Worm (Caenorhabditis elegans): ENCODE data around the gene lgc-4.

Gene lgc-4

DNA sequence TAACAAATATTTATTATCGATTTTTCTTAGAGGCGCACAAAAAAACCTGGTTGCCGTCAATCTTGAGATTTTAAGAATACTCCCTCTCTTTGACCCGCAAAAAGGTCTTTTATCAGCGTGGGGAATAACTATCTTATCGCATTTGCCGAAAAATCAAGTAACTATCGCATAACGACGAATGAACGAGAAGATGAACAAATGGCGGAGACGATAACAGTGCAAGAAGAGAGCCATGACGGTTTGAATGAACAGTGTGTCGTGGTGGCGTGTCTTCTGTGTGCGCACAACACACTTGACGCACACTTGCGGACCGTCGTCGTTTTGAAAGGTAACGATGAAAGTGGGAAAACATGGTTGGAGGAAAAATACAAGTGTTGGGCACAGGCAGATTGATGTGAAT is 29.9 kb upstream of the lgc-4 start (continued):
- TF ChIP-seq nhr-90 (tag; optimal IDR thresholded peaks at IDR 0.05; ENCODE audit: poor library complexity) (peak; percentile 34), sptf-1 (tag; optimal IDR thresholded peaks at IDR 0.05) (no peak), nhr-76 (tag; optimal IDR thresholded peaks at IDR 0.05) (no peak), xbp-1 (tag; optimal IDR thresholded peaks at IDR 0.05) (peak; percentile 1), lin-35 (GFP tag; optimal IDR thresholded peaks at IDR 0.05) (peak in 1 of 2 experiments; percentile 58), blmp-1 (tag; optimal IDR thresholded peaks at IDR 0.05) (peak; percentile 29), nhr-28 (tag; optimal IDR thresholded peaks at IDR 0.05) (no peak), pqm-1 (tag; optimal IDR thresholded peaks at IDR 0.05) (no peak), snpc-4 (tag; optimal IDR thresholded peaks at IDR 0.05) (no peak), Y116A8C.19 (tag; optimal IDR thresholded peaks at IDR 0.05; ENCODE audit: borderline replicate concordance) (no peak), vab-15 (tag; optimal IDR thresholded peaks at IDR 0.05) (no peak), nhr-47 (tag; optimal IDR thresholded peaks at IDR 0.05) (no peak), hlh-4 (tag; optimal IDR thresholded peaks at IDR 0.05) (no peak), mef-2 (tag; optimal IDR thresholded peaks at IDR 0.05) (no peak), nhr-77 (tag; optimal IDR thresholded peaks at IDR 0.05) (no peak), elt-3 (tag; optimal IDR thresholded peaks at IDR 0.05) (peak in 3 of 6 experiments; percentile 4 to 42 (median 14)), swsn-7 (tag; optimal IDR thresholded peaks at IDR 0.05) (no peak), nhr-237 (tag; optimal IDR thresholded peaks at IDR 0.05) (no peak), C16A3.4 (tag; optimal IDR thresholded peaks at IDR 0.05) (peak; percentile 20), tlp-1 (tag; optimal IDR thresholded peaks at IDR 0.05) (no peak), snu-23 (GFP tag; optimal IDR thresholded peaks at IDR 0.05) (peak; percentile 48), pax-3 (tag; optimal IDR thresholded peaks at IDR 0.05) (no peak), C34B4.2 (tag; optimal IDR thresholded peaks at IDR 0.05) (no peak), aha-1 (tag; optimal IDR thresholded peaks at IDR 0.05) (no peak), pag-3 (tag; optimal IDR thresholded peaks at IDR 0.05; ENCODE audit: borderline replicate concordance, insufficient read depth) (no peak), fos-1 (tag; optimal IDR thresholded peaks at IDR 0.05) (no peak), ztf-4 (tag; optimal IDR thresholded peaks at IDR 0.05) (no peak), grh-1 (GFP tag; IDR thresholded peaks at IDR 0.05) (no peak), unc-86 (tag; optimal IDR thresholded peaks at IDR 0.05) (no peak), unc-130 (tag; optimal IDR thresholded peaks at IDR 0.05) (no peak), lir-3 (tag; optimal IDR thresholded peaks at IDR 0.05; ENCODE audit: poor library complexity) (no peak)

- TF ChIP-seq nhr-11 (tag; optimal IDR thresholded peaks at IDR 0.05) = no peak
- TF ChIP-seq fkh-4 (tag; optimal IDR thresholded peaks at IDR 0.05; ENCODE audit: borderline replicate concordance) = no peak
- TF ChIP-seq alr-1 (tag; optimal IDR thresholded peaks at IDR 0.05; ENCODE audit: borderline replicate concordance) = no peak
- no peak for TF ChIP-seq unc-130 (tag; optimal IDR thresholded peaks at IDR 0.05)
- no peak for TF ChIP-seq Y116A8C.19 (tag; optimal IDR thresholded peaks at IDR 0.05; ENCODE audit: borderline replicate concordance)
- no peak for TF ChIP-seq ceh-88 (GFP tag; IDR thresholded peaks at IDR 0.05)
- no peak for TF ChIP-seq mab-9 (GFP tag; IDR thresholded peaks at IDR 0.05)
- TF ChIP-seq nhr-76 (tag; optimal IDR thresholded peaks at IDR 0.05) = no peak
- TF ChIP-seq ztf-11 (tag; optimal IDR thresholded peaks at IDR 0.05) = no peak
- TF ChIP-seq snu-23 (GFP tag; optimal IDR thresholded peaks at IDR 0.05) = no peak
- TF ChIP-seq pag-3 (tag; optimal IDR thresholded peaks at IDR 0.05; ENCODE audit: borderline replicate concordance, insufficient read depth) = no peak
- TF ChIP-seq nhr-85 (tag) = no peak
Measured at ce11 chrX:9270753-9271152, 28.7 kb upstream of the lgc-4 start, which contains the start of gene B0416.5. Gene B0416.5, minus strand, starts transcription at chrX:9270853.

DNA sequence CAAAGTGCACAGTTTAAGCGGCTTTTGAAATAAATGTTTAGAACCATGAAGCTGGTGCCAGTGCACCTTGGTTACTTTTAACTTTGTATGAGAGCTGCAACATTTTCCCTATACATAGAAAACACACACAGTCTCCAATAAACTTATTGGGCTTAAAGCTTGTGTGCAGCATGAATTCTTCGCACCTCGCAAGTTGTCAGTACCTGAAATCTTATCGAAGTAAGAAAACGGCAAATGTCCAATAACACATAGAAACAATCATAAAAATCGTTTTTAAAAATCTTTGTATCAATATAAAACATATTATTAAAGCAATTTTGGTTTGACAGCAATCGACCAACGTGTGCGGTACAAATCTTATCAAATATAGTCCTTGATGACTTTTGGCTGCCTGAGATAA is 26.4 kb upstream of the lgc-4 start:
- TF ChIP-seq grh-1 (GFP tag; IDR thresholded peaks at IDR 0.05) (no peak), pax-3 (tag; optimal IDR thresholded peaks at IDR 0.05) (no peak), xbp-1 (tag; optimal IDR thresholded peaks at IDR 0.05) (no peak), jun-1 (tag; optimal IDR thresholded peaks at IDR 0.05) (no peak), ceh-88 (GFP tag; IDR thresholded peaks at IDR 0.05) (no peak), mab-9 (GFP tag; IDR thresholded peaks at IDR 0.05) (no peak), ztf-4 (tag; optimal IDR thresholded peaks at IDR 0.05) (no peak), alr-1 (tag; optimal IDR thresholded peaks at IDR 0.05; ENCODE audit: borderline replicate concordance) (no peak)

Data from whole organism, L1 larva.